Worm (Caenorhabditis elegans) whole organism, L4 larva: Measurements from ENCODE around the gene sre-34.

Experiments used
- F37D6.2 ChIP-seq: sonication (generic microtip); optimal IDR thresholded peaks from 2 replicates; lab custom pipeline; 2016; ENCODE audit warnings: mild to moderate bottlenecking, missing genetic modification characterization, missing compliant biosample characterization
- cey-2 ChIP-seq: sonication (generic microtip); optimal IDR thresholded peaks from 3 replicates; lab custom pipeline; 2017; ENCODE audit warnings: missing genetic modification characterization, mild to moderate bottlenecking, missing compliant biosample characterization, antibody characterized with exemption, borderline replicate concordance; ENCODE audit not compliant: insufficient read depth
- egl-27 ChIP-seq: sonication (generic microtip); optimal IDR thresholded peaks from 3 replicates; lab custom pipeline; 2017; ENCODE audit warnings: missing biosample characterization, missing genetic modification reagents, missing genetic modification characterization
- hif-1 ChIP-seq, 2 experiments: sonication (generic microtip); optimal IDR thresholded peaks; 2 replicates each; lab custom pipeline; 2016 to 2017; ENCODE audit warnings: missing compliant biosample characterization in 2 of 2, missing genetic modification characterization in 2 of 2, missing genetic modification reagents in 2 of 2, missing genotype in 2 of 2, mild to moderate bottlenecking in 1 of 2
- mdt-29 ChIP-seq: fragments of 200-800 bp; sonication (Bioruptor generic); IDR thresholded peaks from 2 replicates; pipeline ENCODE4 v1.3.6; 2022; ENCODE audit warnings: missing genetic modification reagents, missing genetic modification characterization, missing compliant biosample characterization
- nhr-77 ChIP-seq: fragments of 150-350 bp; optimal IDR thresholded peaks from 2 replicates; lab custom pipeline; 2014; ENCODE audit warnings: missing biosample characterization, missing genetic modification characterization
- ztf-11 ChIP-seq: fragments of 150-350 bp; optimal IDR thresholded peaks from 2 replicates; lab custom pipeline; 2014; ENCODE audit warnings: missing biosample characterization, missing genetic modification characterization

ce11 chrII:12482622-12483021 lies 32.7 kb downstream of the sre-34 start, which contains the start of gene fbxb-102:
- no peak for TF ChIP-seq nhr-77 (tag; lab: Kevin White, UChicago)
- TF ChIP-seq F37D6.2 (tag; lab: Kevin White, UChicago), result no peak
- no peak for TF ChIP-seq egl-27 (tag; lab: Kevin White, UChicago)
- no peak for TF ChIP-seq hif-1 (tag; optimal IDR thresholded peaks at IDR 0.05; lab: Kevin White, UChicago)
- TF ChIP-seq cey-2 (tag; lab: Kevin White, UChicago), result no peak
- no peak for TF ChIP-seq mdt-29
- no peak for TF ChIP-seq ztf-11 (tag; lab: Kevin White, UChicago)
